Worm (Caenorhabditis elegans) whole organism, mixed stage, embryonic: ENCODE results near the gene K09B11.5.

ENCODE experiments used
- elt-3 ChIP-seq: fragments of 150-350 bp; optimal IDR thresholded peaks from 2 replicates; lab custom pipeline; 2014; ENCODE audit warnings: missing biosample characterization, missing genetic modification characterization
- ham-2 ChIP-seq: fragments of 200-800 bp; sonication (Bioruptor generic); optimal IDR thresholded peaks from 2 replicates; lab custom pipeline; 2018; ENCODE audit warnings: mild to moderate bottlenecking, missing genetic modification characterization, missing compliant biosample characterization
- mab-5 ChIP-seq: fragments of 150-350 bp; optimal IDR thresholded peaks from 2 replicates; lab custom pipeline; 2014; ENCODE audit warnings: missing biosample characterization, missing genetic modification characterization
- nhr-28 ChIP-seq: fragments of 150-350 bp; optimal IDR thresholded peaks from 2 replicates; lab custom pipeline; 2014; ENCODE audit warnings: missing biosample characterization, missing genetic modification characterization
- pha-4 ChIP-seq: fragments of 150-350 bp; optimal IDR thresholded peaks from 2 replicates; lab custom pipeline; 2018; ENCODE audit warnings: missing biosample characterization, missing genetic modification reagents, missing genetic modification characterization
- snpc-4 ChIP-seq: fragments of 150-350 bp; optimal IDR thresholded peaks from 2 replicates; lab custom pipeline; 2014; ENCODE audit warnings: missing biosample characterization, missing genetic modification characterization
- unc-62 ChIP-seq: fragments of 150-350 bp; optimal IDR thresholded peaks from 2 replicates; lab custom pipeline; 2014; ENCODE audit warnings: missing biosample characterization, missing genetic modification reagents, missing genetic modification characterization
- zip-8 ChIP-seq: fragments of 150-350 bp; optimal IDR thresholded peaks from 2 replicates; lab custom pipeline; 2014; ENCODE audit warnings: missing biosample characterization, missing genetic modification characterization
- ztf-11 ChIP-seq: fragments of 150-350 bp; optimal IDR thresholded peaks from 2 replicates; lab custom pipeline; 2014; ENCODE audit warnings: missing biosample characterization, missing genetic modification characterization

ce11 chrIV:13394686-13395085, 39.1 kb downstream of the K09B11.5 start:
- no peak for TF ChIP-seq mab-5 (tag; lab: Kevin White, UChicago)
- TF ChIP-seq snpc-4 (tag; lab: Kevin White, UChicago), result no peak
- no peak for TF ChIP-seq elt-3 (tag; lab: Kevin White, UChicago)
- TF ChIP-seq pha-4, result no peak
- no peak for TF ChIP-seq zip-8 (tag; lab: Kevin White, UChicago)
- no peak for TF ChIP-seq nhr-28 (tag; lab: Kevin White, UChicago)
- no peak for TF ChIP-seq ham-2
- no peak for TF ChIP-seq unc-62 (GFP tag; lab: Kevin White, UChicago)
- no peak for TF ChIP-seq ztf-11
